Worm (Caenorhabditis elegans) whole organism, L4 larva: ENCODE measurements around the gene F25E5.5.

Source experiments
- F49E8.2 ChIP-seq: sonication (generic microtip); optimal IDR thresholded peaks from 2 replicates; lab custom pipeline; 2016; ENCODE audit warnings: missing compliant biosample characterization, mild to moderate bottlenecking, missing genetic modification characterization, borderline replicate concordance
- R02D3.7 ChIP-seq: fragments of 150-350 bp; sonication (generic microtip); optimal IDR thresholded peaks from 3 replicates; lab custom pipeline; 2014; ENCODE audit warnings: missing biosample characterization, missing genetic modification characterization
- Y48G9A.11 ChIP-seq: fragments of 200-800 bp; sonication (Bioruptor generic); IDR thresholded peaks from 2 replicates; pipeline ENCODE4 v1.3.6; 2022; ENCODE audit warnings: missing genetic modification reagents, missing genetic modification characterization, missing compliant biosample characterization
- Y75B8A.6 ChIP-seq: fragments of 200-800 bp; sonication (Bioruptor generic); IDR thresholded peaks from 2 replicates; pipeline ENCODE4 v1.3.6; 2022; ENCODE audit warnings: missing genetic modification reagents, missing genetic modification characterization, missing compliant biosample characterization
- aly-2 ChIP-seq: sonication (generic microtip); optimal IDR thresholded peaks from 2 replicates; lab custom pipeline; 2018; ENCODE audit warnings: missing biosample characterization, missing genetic modification characterization
- attf-4 ChIP-seq: sonication (generic microtip); optimal IDR thresholded peaks from 3 replicates; lab custom pipeline; 2017; ENCODE audit warnings: missing biosample characterization, missing genetic modification characterization
- ceh-20 ChIP-seq: fragments of 200-800 bp; sonication (Bioruptor generic); IDR thresholded peaks from 2 replicates; pipeline ENCODE4 v1.3.6; 2022; ENCODE audit warnings: missing genetic modification reagents, missing genetic modification characterization, missing compliant biosample characterization
- ceh-44 ChIP-seq: fragments of 200-800 bp; sonication (Bioruptor generic); IDR thresholded peaks from 2 replicates; pipeline ENCODE4 v1.3.6; 2022; ENCODE audit warnings: missing genetic modification reagents, missing genetic modification characterization, missing compliant biosample characterization
- ces-1 ChIP-seq: fragments of 150-350 bp; sonication (generic microtip); optimal IDR thresholded peaks from 4 replicates; lab custom pipeline; 2014; ENCODE audit warnings: missing biosample characterization, missing genetic modification reagents, missing genetic modification characterization
- ctbp-1 ChIP-seq: fragments of 200-800 bp; sonication (Bioruptor generic); IDR thresholded peaks from 2 replicates; pipeline ENCODE4 v1.3.6; 2022; ENCODE audit warnings: missing genetic modification reagents, missing genetic modification characterization, missing compliant biosample characterization
- daf-12 ChIP-seq: fragments of 150-350 bp; optimal IDR thresholded peaks from 2 replicates; lab custom pipeline; 2014; ENCODE audit warnings: missing biosample characterization, missing genetic modification reagents, missing genetic modification characterization
- daf-16 ChIP-seq, 3 experiments: sonication (generic microtip); optimal IDR thresholded peaks; 2 replicates each; lab custom pipeline; 2016 to 2017; ENCODE audit warnings: missing genetic modification characterization in 3 of 3, missing genetic modification reagents in 3 of 3, mild to moderate bottlenecking in 2 of 3, missing compliant biosample characterization in 2 of 3, missing biosample characterization in 1 of 3, moderate library complexity in 1 of 3
- daf-19 ChIP-seq: fragments of 200-800 bp; sonication (Bioruptor generic); conservative IDR thresholded peaks from 2 replicates; pipeline ENCODE4 v1.3.6; 2022; ENCODE audit warnings: missing genetic modification characterization, missing compliant biosample characterization
- daf-8 ChIP-seq: fragments of 200-800 bp; sonication (Bioruptor generic); IDR thresholded peaks from 2 replicates; pipeline ENCODE4 v1.3.6; 2022; ENCODE audit warnings: missing genetic modification characterization, missing compliant biosample characterization
- dmd-6 ChIP-seq: fragments of 200-800 bp; sonication (Bioruptor generic); IDR thresholded peaks from 2 replicates; pipeline ENCODE4 v1.3.6; 2022; ENCODE audit warnings: missing genetic modification reagents, missing genetic modification characterization, missing compliant biosample characterization
- dmd-8 ChIP-seq: fragments of 200-800 bp; sonication (Bioruptor generic); IDR thresholded peaks from 2 replicates; pipeline ENCODE4 v1.3.6; 2022; ENCODE audit warnings: missing genetic modification characterization, missing compliant biosample characterization
- dpl-1 ChIP-seq: fragments of 150-350 bp; optimal IDR thresholded peaks from 2 replicates; lab custom pipeline; 2014; ENCODE audit warnings: missing biosample characterization, missing genetic modification reagents, missing genetic modification characterization
- fos-1 ChIP-seq: fragments of 150-350 bp; optimal IDR thresholded peaks from 2 replicates; lab custom pipeline; 2014; ENCODE audit warnings: missing biosample characterization, missing genetic modification characterization
- gei-8 ChIP-seq: fragments of 200-800 bp; sonication (Bioruptor generic); optimal IDR thresholded peaks from 2 replicates; lab custom pipeline; 2018; ENCODE audit warnings: mild to moderate bottlenecking, missing genetic modification characterization, missing compliant biosample characterization
- hif-1 ChIP-seq, 2 experiments: sonication (generic microtip); optimal IDR thresholded peaks; 2 replicates each; lab custom pipeline; 2016 to 2017; ENCODE audit warnings: missing compliant biosample characterization in 2 of 2, missing genetic modification characterization in 2 of 2, missing genetic modification reagents in 2 of 2, missing genotype in 2 of 2, mild to moderate bottlenecking in 1 of 2
- hlh-11 ChIP-seq: fragments of 200-800 bp; sonication (Bioruptor generic); optimal IDR thresholded peaks from 2 replicates; lab custom pipeline; 2018; ENCODE audit warnings: mild to moderate bottlenecking, missing genetic modification characterization, missing compliant biosample characterization
- hlh-30 ChIP-seq: sonication (generic microtip); optimal IDR thresholded peaks from 2 replicates; lab custom pipeline; 2017; ENCODE audit warnings: antibody characterized with exemption, mild to moderate bottlenecking, missing genetic modification characterization, missing compliant biosample characterization; ENCODE audit not compliant: insufficient read depth
- lim-7 ChIP-seq: fragments of 200-800 bp; sonication (Bioruptor generic); IDR thresholded peaks from 2 replicates; pipeline ENCODE4 v1.3.6; 2022; ENCODE audit warnings: missing genetic modification characterization, missing compliant biosample characterization
- lin-15B ChIP-seq: fragments of 150-350 bp; sonication (generic microtip); optimal IDR thresholded peaks from 3 replicates; lab custom pipeline; 2014; ENCODE audit warnings: missing biosample characterization, missing genetic modification characterization
- lin-29 ChIP-seq: fragments of 200-800 bp; sonication (Bioruptor generic); IDR thresholded peaks from 2 replicates; pipeline ENCODE4 v1.3.6; 2022; ENCODE audit warnings: missing genetic modification reagents, missing genetic modification characterization, missing compliant biosample characterization
- madf-9 ChIP-seq: fragments of 200-800 bp; sonication (Bioruptor generic); conservative IDR thresholded peaks from 2 replicates; pipeline ENCODE4 v1.3.6; 2022; ENCODE audit warnings: missing genetic modification reagents, missing genetic modification characterization, missing compliant biosample characterization
- mdl-1 ChIP-seq, 2 experiments: fragments of 150-350 bp in 1 of 2; sonication (generic microtip) in 1 of 2; optimal IDR thresholded peaks; 2 replicates each; lab custom pipeline; 2014 to 2017; ENCODE audit warnings: missing biosample characterization in 2 of 2, missing genetic modification characterization in 2 of 2
- mdt-29 ChIP-seq: fragments of 200-800 bp; sonication (Bioruptor generic); IDR thresholded peaks from 2 replicates; pipeline ENCODE4 v1.3.6; 2022; ENCODE audit warnings: missing genetic modification reagents, missing genetic modification characterization, missing compliant biosample characterization
- mxl-3 ChIP-seq: fragments of 200-800 bp; sonication (Bioruptor generic); optimal IDR thresholded peaks from 2 replicates; lab custom pipeline; 2018; ENCODE audit warnings: mild to moderate bottlenecking, missing genetic modification characterization, missing compliant biosample characterization
- nhr-11 ChIP-seq: fragments of 150-350 bp; optimal IDR thresholded peaks from 2 replicates; lab custom pipeline; 2014; ENCODE audit warnings: missing biosample characterization, missing genetic modification characterization
- nhr-111 ChIP-seq: fragments of 200-800 bp; sonication (Bioruptor generic); optimal IDR thresholded peaks from 2 replicates; lab custom pipeline; 2018; ENCODE audit warnings: mild to moderate bottlenecking, missing genetic modification characterization, missing compliant biosample characterization
- nhr-6 ChIP-seq: fragments of 150-350 bp; optimal IDR thresholded peaks from 2 replicates; lab custom pipeline; 2014; ENCODE audit warnings: missing biosample characterization, missing genetic modification characterization
- pha-4 ChIP-seq, 2 experiments: fragments of 150-350 bp in 1 of 2; fragments of 200-800 bp in 1 of 2; sonication (Bioruptor generic) in 1 of 2; IDR thresholded peaks in 1 of 2; optimal IDR thresholded peaks in 1 of 2; 2 replicates each; pipeline versions ENCODE4 v1.3.6 to Lab custom; 2014 to 2022; ENCODE audit warnings: missing genetic modification characterization in 2 of 2, missing genetic modification reagents in 2 of 2, missing biosample characterization in 1 of 2, missing compliant biosample characterization in 1 of 2
- php-3 ChIP-seq: fragments of 200-800 bp; sonication (Bioruptor generic); IDR thresholded peaks from 2 replicates; pipeline ENCODE4 v1.3.6; 2022; ENCODE audit warnings: missing genetic modification reagents, missing genetic modification characterization, missing compliant biosample characterization
- pqm-1 ChIP-seq: sonication (generic microtip); optimal IDR thresholded peaks from 2 replicates; lab custom pipeline; 2017; ENCODE audit warnings: missing biosample characterization, missing genetic modification characterization
- sdz-12 ChIP-seq: fragments of 200-800 bp; sonication (Bioruptor generic); optimal IDR thresholded peaks from 2 replicates; lab custom pipeline; 2018; ENCODE audit warnings: mild to moderate bottlenecking, missing genetic modification characterization, missing compliant biosample characterization
- skn-1 ChIP-seq: fragments of 150-350 bp; optimal IDR thresholded peaks from 2 replicates; lab custom pipeline; 2014; ENCODE audit warnings: missing biosample characterization, missing genetic modification characterization
- spr-1 ChIP-seq: sonication (generic microtip); optimal IDR thresholded peaks from 2 replicates; lab custom pipeline; 2016; ENCODE audit warnings: mild to moderate bottlenecking, missing genetic modification characterization, missing compliant biosample characterization
- spr-3 ChIP-seq: fragments of 200-800 bp; sonication (Bioruptor generic); optimal IDR thresholded peaks from 2 replicates; lab custom pipeline; 2018; ENCODE audit warnings: mild to moderate bottlenecking, missing genetic modification characterization, missing compliant biosample characterization
- tra-1 ChIP-seq: fragments of 200-800 bp; sonication (Bioruptor generic); IDR thresholded peaks from 2 replicates; pipeline ENCODE4 v1.3.6; 2022; ENCODE audit warnings: missing genetic modification reagents, missing genetic modification characterization, missing compliant biosample characterization
- unc-39 ChIP-seq: sonication (generic microtip); optimal IDR thresholded peaks from 2 replicates; lab custom pipeline; 2017; ENCODE audit warnings: missing biosample characterization, missing genetic modification characterization
- unc-62 ChIP-seq, 3 experiments: fragments of 150-350 bp in 1 of 3; sonication (generic microtip); optimal IDR thresholded peaks in 2 of 3; peaks in 1 of 3; 1 replicate in 1 of 3; 2 replicates in 2 of 3; lab custom pipeline; 2014 to 2017; ENCODE audit warnings: missing biosample characterization in 3 of 3, missing genetic modification characterization in 3 of 3, missing genetic modification reagents in 3 of 3, missing genotype in 1 of 3
- zag-1 ChIP-seq: fragments of 150-350 bp; optimal IDR thresholded peaks from 2 replicates; lab custom pipeline; 2014; ENCODE audit warnings: missing biosample characterization, missing genetic modification characterization
- zip-11 ChIP-seq: fragments of 200-800 bp; sonication (Bioruptor generic); IDR thresholded peaks from 2 replicates; pipeline ENCODE4 v1.3.6; 2022; ENCODE audit warnings: missing genetic modification characterization, missing compliant biosample characterization
- zip-2 ChIP-seq: fragments of 150-350 bp; optimal IDR thresholded peaks from 2 replicates; lab custom pipeline; 2014; ENCODE audit warnings: missing biosample characterization, missing genetic modification characterization

Gene F25E5.5

DNA sequence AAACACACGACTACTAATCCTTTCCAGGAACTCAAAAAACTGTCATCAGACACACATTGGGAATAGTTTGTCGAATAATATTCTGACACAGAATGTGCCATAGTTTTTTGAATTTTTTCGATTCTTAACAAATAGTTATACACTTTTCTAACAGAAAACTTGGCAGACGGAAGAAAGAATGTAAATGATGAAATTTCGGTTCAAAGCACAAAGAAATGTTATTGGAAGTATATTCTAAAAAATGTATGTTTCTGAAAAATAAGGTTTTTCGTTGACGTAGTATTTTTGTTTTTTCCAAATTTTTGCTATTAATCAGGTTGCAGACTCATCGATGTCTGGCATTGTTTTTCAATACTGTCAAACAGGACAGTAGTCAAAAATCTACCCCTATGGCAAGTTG is 13.8 kb downstream of the F25E5.5 start, which contains the start of gene srh-92:
Gene srh-92 (minus strand): TSS at position 101 of the 400 bp plus-strand sequence.
- TF ChIP-seq ceh-20 (GFP tag; lab: Robert Waterston, UW), result no peak
- no peak for TF ChIP-seq lim-7 (GFP tag; lab: Robert Waterston, UW)
- TF ChIP-seq ceh-44 (GFP tag; lab: Robert Waterston, UW), result no peak

DNA sequence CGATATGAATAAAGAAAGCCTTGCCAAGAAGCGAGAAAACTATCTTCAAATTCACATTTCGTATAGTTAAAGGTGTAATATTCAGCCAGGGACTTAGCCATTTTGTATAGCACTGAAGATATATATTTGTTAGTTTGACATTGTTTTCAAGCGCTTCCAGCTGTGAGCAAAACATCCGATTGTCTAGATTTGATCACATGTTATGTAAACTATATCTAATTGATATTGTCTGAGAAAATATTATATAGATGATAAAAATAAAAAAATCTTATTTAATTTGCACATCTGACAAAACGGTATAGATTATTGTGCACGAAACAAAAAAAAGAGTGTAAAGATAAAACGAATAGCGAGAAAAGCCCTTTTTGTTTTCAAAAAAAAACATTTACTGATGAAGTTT is 17.6 kb downstream of the F25E5.5 start, which contains the start of gene srh-89:
Gene srh-89 (minus strand): TSS at position 101 of the 400 bp plus-strand sequence.
- TF ChIP-seq daf-19 (GFP tag; lab: Robert Waterston, UW), result no peak
- no peak for TF ChIP-seq daf-12

- no peak for TF ChIP-seq mxl-3 (GFP tag; lab: Kevin White, UChicago)
- no peak for TF ChIP-seq pha-4 (GFP tag; IDR thresholded peaks at IDR 0.05; lab: Robert Waterston, UW)
- TF ChIP-seq pha-4 (tag; optimal IDR thresholded peaks at IDR 0.05; lab: Kevin White, UChicago), result peak; percentile 31
- TF ChIP-seq nhr-11 (tag; lab: Kevin White, UChicago), result no peak
- TF ChIP-seq dpl-1 (GFP tag; lab: Kevin White, UChicago), result peak; percentile 62
- peak in 1 of 2 experiments; percentile 93 for TF ChIP-seq unc-62 (GFP tag; optimal IDR thresholded peaks at IDR 0.05 in 1 of 2; lab: Kevin White, UChicago)
- TF ChIP-seq unc-62 (tag; optimal IDR thresholded peaks at IDR 0.05; lab: Kevin White, UChicago), result no peak
- no peak for TF ChIP-seq zip-2 (tag; lab: Kevin White, UChicago)
- no peak for TF ChIP-seq aly-2 (tag; lab: Kevin White, UChicago)
- TF ChIP-seq gei-8, result no peak
- TF ChIP-seq spr-1 (tag; lab: Kevin White, UChicago), result no peak
- TF ChIP-seq mdt-29 (GFP tag; lab: Robert Waterston, UW), result no peak
- no peak for TF ChIP-seq Y75B8A.6 (GFP tag; lab: Robert Waterston, UW)
- TF ChIP-seq hif-1 (tag; optimal IDR thresholded peaks at IDR 0.05; lab: Kevin White, UChicago), result no peak
- no peak for TF ChIP-seq spr-3 (GFP tag; lab: Kevin White, UChicago)
- no peak for TF ChIP-seq F49E8.2 (tag; lab: Kevin White, UChicago)
- TF ChIP-seq mdl-1 (tag; optimal IDR thresholded peaks at IDR 0.05; lab: Kevin White, UChicago), result peak in 1 of 2 experiments; percentile 81
- no peak for TF ChIP-seq lin-29 (GFP tag; lab: Robert Waterston, UW)
- no peak for TF ChIP-seq zip-11
- TF ChIP-seq sdz-12 (GFP tag; lab: Kevin White, UChicago), result no peak
- TF ChIP-seq lim-7 (GFP tag; lab: Robert Waterston, UW), result no peak
- no peak for TF ChIP-seq unc-39 (tag; lab: Kevin White, UChicago)
- TF ChIP-seq Y48G9A.11 (GFP tag; lab: Robert Waterston, UW), result no peak
- TF ChIP-seq nhr-111 (GFP tag; lab: Kevin White, UChicago), result no peak
- TF ChIP-seq pqm-1, result peak; percentile 48
- TF ChIP-seq zag-1, result no peak
- no peak for TF ChIP-seq attf-4
- TF ChIP-seq fos-1 (tag; lab: Kevin White, UChicago), result no peak
- TF ChIP-seq skn-1, result no peak
- TF ChIP-seq ces-1 (GFP tag; lab: Kevin White, UChicago), result no peak
- no peak for TF ChIP-seq daf-16 (GFP tag; optimal IDR thresholded peaks at IDR 0.05; lab: Kevin White, UChicago)
- no peak for TF ChIP-seq daf-16 (tag; optimal IDR thresholded peaks at IDR 0.05; lab: Kevin White, UChicago)
- no peak for TF ChIP-seq daf-8 (GFP tag; lab: Robert Waterston, UW)
- no peak for TF ChIP-seq dmd-8 (GFP tag; lab: Robert Waterston, UW)
- peak; percentile 70 for TF ChIP-seq nhr-6 (tag; lab: Kevin White, UChicago)
- no peak for TF ChIP-seq tra-1 (GFP tag; lab: Robert Waterston, UW)
- TF ChIP-seq madf-9, result no peak
- TF ChIP-seq hlh-30 (tag; lab: Kevin White, UChicago), result peak; percentile 63
- TF ChIP-seq R02D3.7 (tag; lab: Kevin White, UChicago), result no peak
- TF ChIP-seq daf-19 (GFP tag; lab: Robert Waterston, UW), result no peak
- no peak for TF ChIP-seq php-3 (GFP tag; lab: Robert Waterston, UW)
- no peak for TF ChIP-seq lin-15B (tag; lab: Kevin White, UChicago)
- no peak for TF ChIP-seq hlh-11 (tag; lab: Kevin White, UChicago)
- TF ChIP-seq dmd-6, result no peak
- TF ChIP-seq ctbp-1, result no peak
Measured at ce11 chrV:7465509-7465908, 18.4 kb downstream of the F25E5.5 start, which contains the start of gene F25E5.1. Gene F25E5.1 (plus strand): TSS chrV:7465884.
